Worm (Caenorhabditis elegans) whole organism, L2 larva: ENCODE results near the gene B0280.11.
A peak's percentile ranks its signal among the peaks of the same experiment; 100 is the strongest.

ENCODE experiments used
- blmp-1 ChIP-seq: sonication (generic microtip); optimal IDR thresholded peaks from 2 replicates; lab custom pipeline; 2017; ENCODE audit warnings: missing genetic modification characterization, mild to moderate bottlenecking, missing compliant biosample characterization, antibody characterized with exemption, moderate library complexity; ENCODE audit not compliant: insufficient read depth
- ceh-16 ChIP-seq: fragments of 150-350 bp; optimal IDR thresholded peaks from 2 replicates; lab custom pipeline; 2014; ENCODE audit warnings: missing biosample characterization, missing genetic modification characterization
- dmd-4 ChIP-seq: sonication (generic microtip); optimal IDR thresholded peaks from 2 replicates; lab custom pipeline; 2017; ENCODE audit warnings: missing biosample characterization, missing genetic modification characterization
- elt-3 ChIP-seq: sonication (generic microtip); optimal IDR thresholded peaks from 2 replicates; lab custom pipeline; 2017; ENCODE audit warnings: missing biosample characterization, missing genetic modification characterization
- fos-1 ChIP-seq: fragments of 150-350 bp; optimal IDR thresholded peaks from 2 replicates; lab custom pipeline; 2014; ENCODE audit warnings: missing biosample characterization, missing genetic modification characterization
- mab-5 ChIP-seq: fragments of 150-350 bp; optimal IDR thresholded peaks from 2 replicates; lab custom pipeline; 2014; ENCODE audit warnings: missing biosample characterization, missing genetic modification characterization
- nhr-23 ChIP-seq: fragments of 150-350 bp; optimal IDR thresholded peaks from 2 replicates; lab custom pipeline; 2014; ENCODE audit warnings: missing biosample characterization, missing genetic modification reagents, missing genetic modification characterization
- nhr-25 ChIP-seq: fragments of 150-350 bp; sonication (generic microtip); optimal IDR thresholded peaks from 3 replicates; lab custom pipeline; 2014; ENCODE audit warnings: missing biosample characterization, missing genetic modification characterization
- skn-1 ChIP-seq: sonication (generic microtip); optimal IDR thresholded peaks from 2 replicates; lab custom pipeline; 2017; ENCODE audit warnings: missing biosample characterization, missing genetic modification characterization
- snpc-4 ChIP-seq: fragments of 150-350 bp; optimal IDR thresholded peaks from 2 replicates; lab custom pipeline; 2014; ENCODE audit warnings: missing biosample characterization, missing genetic modification characterization

ce11 chrIII:7140228-7140710 is 2.2 kb upstream of the B0280.11 start:
- TF ChIP-seq nhr-25 (tag; lab: Kevin White, UChicago) (no peak), fos-1 (tag; lab: Kevin White, UChicago) (peak; percentile 2), dmd-4 (tag; lab: Kevin White, UChicago) (no peak), snpc-4 (tag; lab: Kevin White, UChicago) (peak; percentile 96), blmp-1 (tag; lab: Kevin White, UChicago) (no peak), elt-3 (tag; lab: Kevin White, UChicago) (no peak), nhr-23 (tag; lab: Kevin White, UChicago) (no peak), mab-5 (tag; lab: Kevin White, UChicago) (no peak), ceh-16 (tag; lab: Kevin White, UChicago) (peak; percentile 17), skn-1 (no peak)
